Fruit fly (Drosophila melanogaster): ENCODE results near the gene CG13689.

The CG13689 gene

DNA sequence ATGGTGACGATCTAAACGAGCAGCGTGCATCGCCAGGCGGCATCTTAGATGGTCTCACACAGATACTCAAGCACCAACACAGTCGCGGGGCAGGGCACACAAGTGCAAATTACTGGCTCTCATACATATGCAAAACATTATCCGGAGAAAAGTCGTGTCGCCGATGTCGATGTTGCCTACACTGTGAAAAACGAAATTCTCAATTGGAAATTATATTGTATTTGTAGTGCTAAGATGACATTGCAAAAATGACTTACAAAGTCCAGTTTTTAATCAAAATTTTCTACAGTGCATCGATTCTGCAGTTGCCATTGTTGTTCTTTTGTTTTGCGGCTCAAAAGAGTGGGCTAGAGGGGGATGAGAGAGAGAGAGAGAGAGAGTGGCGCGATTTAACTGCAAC is 17.1 kb downstream of the CG13689 start:
- TF ChIP-seq OdsH (GFP tag; optimal IDR thresholded peaks at IDR 0.05) = peak; percentile 4
- TF ChIP-seq tai (GFP tag; optimal IDR thresholded peaks at IDR 0.05) = no peak
- TF ChIP-seq dl (GFP tag; optimal IDR thresholded peaks at IDR 0.05; ENCODE audit: insufficient read depth in 1 of 2, partially characterized antibody in 2 of 2) = no peak

- TF ChIP-seq CG32264 (GFP tag; optimal IDR thresholded peaks at IDR 0.05) (no peak), foxo (GFP tag; optimal IDR thresholded peaks at IDR 0.05) (no peak), Vsx2 (GFP tag; optimal IDR thresholded peaks at IDR 0.05; ENCODE audit: partially characterized antibody) (no peak), Hr78 (GFP tag; optimal IDR thresholded peaks at IDR 0.05) (no peak), usp (GFP tag; optimal IDR thresholded peaks at IDR 0.05) (no peak), OdsH (GFP tag; optimal IDR thresholded peaks at IDR 0.05) (no peak), dmrt93B (GFP tag; optimal IDR thresholded peaks at IDR 0.05) (no peak), HLH106 (tag; optimal IDR thresholded peaks at IDR 0.05) (no peak), Hr83 (GFP tag; optimal IDR thresholded peaks at IDR 0.05; ENCODE audit: poor library complexity, severe bottlenecking) (no peak), dsf (GFP tag; optimal IDR thresholded peaks at IDR 0.05; ENCODE audit: borderline replicate concordance) (no peak), woc (GFP tag; optimal IDR thresholded peaks at IDR 0.05) (no peak), Dfd (GFP tag; optimal IDR thresholded peaks at IDR 0.05) (no peak), CG9705 (GFP tag; optimal IDR thresholded peaks at IDR 0.05) (no peak), Mio (GFP tag; optimal IDR thresholded peaks at IDR 0.05) (no peak), pan (optimal IDR thresholded peaks at IDR 0.05) (no peak), Abd-B (GFP tag; optimal IDR thresholded peaks at IDR 0.05) (no peak), br (GFP tag; optimal IDR thresholded peaks at IDR 0.05) (no peak), h (GFP tag; optimal IDR thresholded peaks at IDR 0.05) (no peak), Jra (GFP tag; optimal IDR thresholded peaks at IDR 0.05) (no peak)
Measured at dm6 chr2L:621101-621500, 18.5 kb downstream of the CG13689 start, which contains the start of gene lectin-21Cb. Gene lectin-21Cb, minus strand, starts transcription at chr2L:621201.

- no peak for TF ChIP-seq Sp1 (GFP tag; optimal IDR thresholded peaks at IDR 0.05)
- no peak for TF ChIP-seq tai (GFP tag; optimal IDR thresholded peaks at IDR 0.05)
- TF ChIP-seq HLH106 (tag; optimal IDR thresholded peaks at IDR 0.05) = no peak
- peak; percentile 62 for TF ChIP-seq ey (GFP tag; optimal IDR thresholded peaks at IDR 0.05)
- TF ChIP-seq br (GFP tag; optimal IDR thresholded peaks at IDR 0.05) = no peak
- no peak for TF ChIP-seq Mio (GFP tag; optimal IDR thresholded peaks at IDR 0.05)
- TF ChIP-seq Jra (GFP tag; optimal IDR thresholded peaks at IDR 0.05) = no peak
- no peak for TF ChIP-seq Myc (optimal IDR thresholded peaks at IDR 0.05)
- no peak for TF ChIP-seq brk (GFP tag; optimal IDR thresholded peaks at IDR 0.05)
- TF ChIP-seq Dif (GFP tag; optimal IDR thresholded peaks at IDR 0.05; ENCODE audit: partially characterized antibody) = peak; percentile 11
- TF ChIP-seq foxo (GFP tag; optimal IDR thresholded peaks at IDR 0.05) = peak in 1 of 2 experiments; percentile 60
- no peak for TF ChIP-seq Hr78 (GFP tag; optimal IDR thresholded peaks at IDR 0.05)
- TF ChIP-seq OdsH (GFP tag; optimal IDR thresholded peaks at IDR 0.05) = peak; percentile 30
- TF ChIP-seq Hnf4 (GFP tag; optimal IDR thresholded peaks at IDR 0.05) = no peak
- TF ChIP-seq h (GFP tag; optimal IDR thresholded peaks at IDR 0.05) = peak; percentile 74
- TF ChIP-seq pan (optimal IDR thresholded peaks at IDR 0.05) = no peak
- TF ChIP-seq Vsx2 (GFP tag; optimal IDR thresholded peaks at IDR 0.05; ENCODE audit: partially characterized antibody) = peak; percentile 75
- no peak for TF ChIP-seq N (GFP tag; optimal IDR thresholded peaks at IDR 0.05)
- TF ChIP-seq CG9705 (GFP tag; optimal IDR thresholded peaks at IDR 0.05) = no peak
- no peak for TF ChIP-seq CG32264 (GFP tag; optimal IDR thresholded peaks at IDR 0.05)
- peak; percentile 64 for TF ChIP-seq woc (GFP tag; optimal IDR thresholded peaks at IDR 0.05)
- TF ChIP-seq fru (GFP tag; optimal IDR thresholded peaks at IDR 0.05) = peak; percentile 53
- TF ChIP-seq sage (GFP tag; optimal IDR thresholded peaks at IDR 0.05) = no peak
- no peak for TF ChIP-seq dl (GFP tag; optimal IDR thresholded peaks at IDR 0.05; ENCODE audit: insufficient read depth in 1 of 2, partially characterized antibody in 2 of 2)
- TF ChIP-seq dmrt93B (GFP tag; optimal IDR thresholded peaks at IDR 0.05) = no peak
- TF ChIP-seq rgr (GFP tag; optimal IDR thresholded peaks at IDR 0.05) = peak; percentile 59
- no peak for TF ChIP-seq Dfd (GFP tag; optimal IDR thresholded peaks at IDR 0.05)
- TF ChIP-seq Abd-B (GFP tag; optimal IDR thresholded peaks at IDR 0.05) = no peak
- peak; percentile 31 for TF ChIP-seq Hr83 (GFP tag; optimal IDR thresholded peaks at IDR 0.05; ENCODE audit: poor library complexity, severe bottlenecking)
- no peak for TF ChIP-seq Rel (GFP tag; optimal IDR thresholded peaks at IDR 0.05)
- no peak for TF ChIP-seq Rel (tag; optimal IDR thresholded peaks at IDR 0.05)
- TF ChIP-seq CrebA (GFP tag; optimal IDR thresholded peaks at IDR 0.05; ENCODE audit: borderline replicate concordance) = no peak
- no peak for TF ChIP-seq lola (GFP tag; optimal IDR thresholded peaks at IDR 0.05)
- TF ChIP-seq usp (GFP tag; optimal IDR thresholded peaks at IDR 0.05) = no peak
- no peak for TF ChIP-seq jim (GFP tag; optimal IDR thresholded peaks at IDR 0.05)
- no peak for TF ChIP-seq sv (GFP tag; optimal IDR thresholded peaks at IDR 0.05)
- peak; percentile 23 for TF ChIP-seq psq (GFP tag; optimal IDR thresholded peaks at IDR 0.05)
- no peak for TF ChIP-seq dsf (GFP tag; optimal IDR thresholded peaks at IDR 0.05; ENCODE audit: borderline replicate concordance)
- TF ChIP-seq GATAd (GFP tag; optimal IDR thresholded peaks at IDR 0.05) = no peak
Measured at dm6 chr2L:623210-623873, 20.7 kb downstream of the CG13689 start.
